Fruit fly (Drosophila melanogaster): ENCODE data around the gene betaTub85D.
A peak's percentile ranks its signal among the peaks of the same experiment; 100 is the strongest.

The betaTub85D gene

dm6 chr3R:9370413-9370812 is 39.7 kb downstream of the betaTub85D start (continued):
- TF ChIP-seq Awh (GFP tag; IDR thresholded peaks at IDR 0.05) = no peak
- TF ChIP-seq Xrp1 (GFP tag; IDR thresholded peaks at IDR 0.05) = peak; percentile 46; the same call in 1 of the 2 replicates
- peak; percentile 59 for TF ChIP-seq CG18599 (GFP tag; optimal IDR thresholded peaks at IDR 0.05)
- peak; percentile 28 for TF ChIP-seq az2 (GFP tag; optimal IDR thresholded peaks at IDR 0.05)
- TF ChIP-seq ash1 (GFP tag; optimal IDR thresholded peaks at IDR 0.05) = no peak
- TF ChIP-seq Hsf (GFP tag; optimal IDR thresholded peaks at IDR 0.05) = peak; percentile 34
- no peak for TF ChIP-seq wek (GFP tag; optimal IDR thresholded peaks at IDR 0.05)
- no peak for TF ChIP-seq insv (GFP tag; optimal IDR thresholded peaks at IDR 0.05)
- TF ChIP-seq Neu2 (GFP tag; optimal IDR thresholded peaks at IDR 0.05; ENCODE audit: borderline replicate concordance) = no peak
- peak; percentile 61 for TF ChIP-seq Bteb2 (GFP tag; optimal IDR thresholded peaks at IDR 0.05)
- TF ChIP-seq Lim3 (GFP tag; IDR thresholded peaks at IDR 0.05) = no peak
- TF ChIP-seq gce (GFP tag; IDR thresholded peaks at IDR 0.05) = no peak
- TF ChIP-seq pita (GFP tag; optimal IDR thresholded peaks at IDR 0.05) = no peak
- TF ChIP-seq CG1024 (GFP tag; IDR thresholded peaks at IDR 0.05) = no peak
- TF ChIP-seq CG5245 (GFP tag; optimal IDR thresholded peaks at IDR 0.05) = peak; percentile 0
- no peak for TF ChIP-seq schlank (tag; optimal IDR thresholded peaks at IDR 0.05)
- peak; percentile 19 for TF ChIP-seq CG10267 (tag; optimal IDR thresholded peaks at IDR 0.05)
- TF ChIP-seq CG10366 (GFP tag; IDR thresholded peaks at IDR 0.05) = no peak
- no peak for TF ChIP-seq Hr39 (optimal IDR thresholded peaks at IDR 0.05)
- peak; percentile 67 for TF ChIP-seq CG17359 (tag; optimal IDR thresholded peaks at IDR 0.05)
- TF ChIP-seq gfzf (GFP tag; optimal IDR thresholded peaks at IDR 0.05) = no peak
- peak; percentile 44 for TF ChIP-seq phol (tag; optimal IDR thresholded peaks at IDR 0.05)
- TF ChIP-seq dati (GFP tag; IDR thresholded peaks at IDR 0.05) = no peak
- TF ChIP-seq exex (tag; optimal IDR thresholded peaks at IDR 0.05) = no peak
- TF ChIP-seq CTCF (GFP tag; optimal IDR thresholded peaks at IDR 0.05) = no peak
- no peak for TF ChIP-seq Sry-δ (GFP tag; optimal IDR thresholded peaks at IDR 0.05)
- no peak for TF ChIP-seq CG4328 (GFP tag; optimal IDR thresholded peaks at IDR 0.05)
- peak; percentile 72 for TF ChIP-seq CG13296 (GFP tag; optimal IDR thresholded peaks at IDR 0.05)
- no peak for TF ChIP-seq wor (GFP tag; IDR thresholded peaks at IDR 0.05)
- TF ChIP-seq caup (GFP tag; optimal IDR thresholded peaks at IDR 0.05; ENCODE audit: severe bottlenecking) = peak; percentile 24
- TF ChIP-seq CG9437 (GFP tag; optimal IDR thresholded peaks at IDR 0.05) = peak; percentile 11
- TF ChIP-seq CG30403 (GFP tag; optimal IDR thresholded peaks at IDR 0.05) = peak; percentile 62
- TF ChIP-seq Dbx (GFP tag; IDR thresholded peaks at IDR 0.05) = peak; percentile 71; the same call in 2 of the 3 replicates
- 0 out of 2 replicates have a peak, but pooled peaks have one; percentile 17 for TF ChIP-seq ttk (GFP tag; IDR thresholded peaks at IDR 0.05)
- TF ChIP-seq CG14860 (GFP tag; IDR thresholded peaks at IDR 0.05; ENCODE audit: partially characterized antibody) = no peak
- no peak for TF ChIP-seq CG17802 (tag; optimal IDR thresholded peaks at IDR 0.05)
- TF ChIP-seq CG5953 (GFP tag; IDR thresholded peaks at IDR 0.05) = 0 out of 2 replicates have a peak, but pooled peaks have one; percentile 8
- no peak for TF ChIP-seq CG16813 (GFP tag; IDR thresholded peaks at IDR 0.05; ENCODE audit: partially characterized antibody)
- no peak for TF ChIP-seq pnt (GFP tag; optimal IDR thresholded peaks at IDR 0.05)
- peak; percentile 49 for TF ChIP-seq ind (GFP tag; optimal IDR thresholded peaks at IDR 0.05)
- TF ChIP-seq Atf-2 (GFP tag; optimal IDR thresholded peaks at IDR 0.05) = no peak
- TF ChIP-seq Hmx (GFP tag; optimal IDR thresholded peaks at IDR 0.05) = no peak
- no peak for TF ChIP-seq CG7963 (GFP tag; IDR thresholded peaks at IDR 0.05; ENCODE audit: partially characterized antibody)
- no peak for TF ChIP-seq MTF-1 (GFP tag; optimal IDR thresholded peaks at IDR 0.05; ENCODE audit: borderline replicate concordance)
- TF ChIP-seq sens-2 (GFP tag; IDR thresholded peaks at IDR 0.05) = no peak
- TF ChIP-seq tna (GFP tag; IDR thresholded peaks at IDR 0.05; ENCODE audit: partially characterized antibody) = no peak
- TF ChIP-seq CG15514 (GFP tag; optimal IDR thresholded peaks at IDR 0.05) = peak; percentile 28
- TF ChIP-seq CG7271 (tag; optimal IDR thresholded peaks at IDR 0.05) = no peak
- TF ChIP-seq CG33213 (GFP tag; optimal IDR thresholded peaks at IDR 0.05) = no peak
- peak; percentile 19; the same call in 1 of the 2 replicates for TF ChIP-seq MBD-R2 (GFP tag; IDR thresholded peaks at IDR 0.05)
- no peak for TF ChIP-seq mirr (GFP tag; optimal IDR thresholded peaks at IDR 0.05)
- no peak for TF ChIP-seq CG4820 (GFP tag; optimal IDR thresholded peaks at IDR 0.05)

Data from whole organism, embryonic.